Fruit fly (Drosophila melanogaster) Kc167 (cell line): ENCODE data around the gene ppk.

Experiments used
- Myc ChIP-seq: fragments of >200 bp; optimal IDR thresholded peaks from 2 replicates; lab custom pipeline; 2017; ENCODE audit warnings: missing external identifiers
- Sin3A ChIP-seq: fragments of >200 bp; optimal IDR thresholded peaks from 2 replicates; lab custom pipeline; 2018; ENCODE audit warnings: missing external identifiers
- h ChIP-seq: fragments of >200 bp; optimal IDR thresholded peaks from 3 replicates; lab custom pipeline; 2018; ENCODE audit warnings: missing external identifiers
- insv ChIP-seq: fragments of >200 bp; optimal IDR thresholded peaks from 3 replicates; lab custom pipeline; 2018; ENCODE audit warnings: missing external identifiers
- ttk ChIP-seq: sonication (Bioruptor generic); optimal IDR thresholded peaks from 2 replicates; lab custom pipeline; 2017; ENCODE audit warnings: missing external identifiers

- TF ChIP-seq h (no peak), ttk (lab: Kevin White, UChicago) (no peak), Sin3A (lab: Kevin White, UChicago) (no peak), insv (no peak), Myc (no peak)
Observed at dm6 chr2L:14370777-14371096, 10.2 kb downstream of the ppk start.
